Fruit fly (Drosophila melanogaster): ENCODE results near the gene Vps45.

DNA sequence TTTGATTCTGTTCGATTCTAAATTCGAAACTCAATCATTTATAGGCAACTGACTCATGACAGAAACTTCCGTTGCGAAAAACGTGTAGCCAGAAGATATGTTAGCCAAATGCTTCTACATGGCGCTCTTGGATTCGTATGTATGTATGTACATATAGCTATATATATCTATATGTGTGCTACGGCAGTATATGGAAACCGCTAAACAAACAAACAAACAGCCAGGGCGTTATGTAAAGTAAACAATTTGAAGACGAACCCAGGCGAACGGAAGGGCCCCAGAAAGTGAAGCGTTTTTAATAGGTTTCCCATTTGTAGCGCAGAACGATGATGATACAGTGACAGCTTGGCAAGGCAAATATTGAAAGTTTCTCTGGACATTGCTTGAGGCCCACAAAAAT lies 33.8 kb upstream of the Vps45 start:
- TF ChIP-seq Eip78C (GFP tag) = no peak
- TF ChIP-seq net (GFP tag; optimal IDR thresholded peaks at IDR 0.05) = no peak
- TF ChIP-seq CG4318 (GFP tag; optimal IDR thresholded peaks at IDR 0.05) = no peak
- no peak for TF ChIP-seq CG16779 (tag; optimal IDR thresholded peaks at IDR 0.05)
- TF ChIP-seq esn (GFP tag; optimal IDR thresholded peaks at IDR 0.05) = no peak
- TF ChIP-seq CG8319 (GFP tag; optimal IDR thresholded peaks at IDR 0.05) = no peak
- no peak for TF ChIP-seq CG8119 (GFP tag; IDR thresholded peaks at IDR 0.05)
- no peak for TF ChIP-seq salr (GFP tag; optimal IDR thresholded peaks at IDR 0.05)
- TF ChIP-seq CG32006 (GFP tag; optimal IDR thresholded peaks at IDR 0.05) = no peak
- TF ChIP-seq Lpt (GFP tag; optimal IDR thresholded peaks at IDR 0.05) = no peak
- TF ChIP-seq Hr39 (GFP tag; optimal IDR thresholded peaks at IDR 0.05) = no peak
- TF ChIP-seq dsx (GFP tag; optimal IDR thresholded peaks at IDR 0.05; ENCODE audit: poor library complexity, severe bottlenecking) = no peak
- no peak for TF ChIP-seq pdm3 (GFP tag; optimal IDR thresholded peaks at IDR 0.05)
- no peak for TF ChIP-seq CG6792 (GFP tag; optimal IDR thresholded peaks at IDR 0.05)

Data from whole organism, prepupa.